Worm (Caenorhabditis elegans) whole organism, L2 larva: ENCODE measurements around the gene F33C8.2.

Experiments used
- elt-1 ChIP-seq: fragments of 150-350 bp; optimal IDR thresholded peaks from 2 replicates; lab custom pipeline; 2014; ENCODE audit warnings: missing biosample characterization, missing genetic modification characterization
- nhr-12 ChIP-seq: fragments of 150-350 bp; optimal IDR thresholded peaks from 2 replicates; lab custom pipeline; 2014; ENCODE audit warnings: missing biosample characterization, missing genetic modification characterization
- ztf-11 ChIP-seq: sonication (generic microtip); optimal IDR thresholded peaks from 2 replicates; lab custom pipeline; 2017; ENCODE audit warnings: missing biosample characterization, missing genetic modification characterization

DNA sequence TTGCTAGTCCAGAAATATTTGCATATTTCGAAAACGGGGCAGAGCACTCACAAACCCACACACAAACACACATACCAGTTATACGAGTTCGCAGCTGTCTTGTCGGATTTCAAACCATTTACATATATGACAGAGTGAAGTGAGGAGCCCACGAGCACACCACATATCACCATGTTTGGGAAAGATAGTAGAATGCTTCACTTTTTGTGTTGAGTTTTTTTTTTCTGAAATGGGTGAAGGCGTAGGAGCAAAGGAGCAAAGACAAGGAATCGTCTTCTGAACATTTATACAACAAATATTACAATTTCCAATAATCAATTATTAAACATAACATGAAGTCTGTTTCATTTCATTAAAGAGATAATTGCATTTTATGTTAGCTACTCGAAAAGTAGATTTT, 54.0 kb downstream of the F33C8.2 start:
- TF ChIP-seq elt-1 (no peak), ztf-11 (tag; lab: Kevin White, UChicago) (no peak), nhr-12 (tag; lab: Kevin White, UChicago) (no peak)
